Worm (Caenorhabditis elegans) whole organism, early embryonic: ENCODE measurements around the gene F19F10.1.

Experiments
- B0310.2 ChIP-seq: sonication (generic microtip); optimal IDR thresholded peaks from 2 replicates; lab custom pipeline; 2016; ENCODE audit warnings: mild to moderate bottlenecking, missing genetic modification characterization, missing compliant biosample characterization
- F13C5.2 ChIP-seq: sonication (generic microtip); optimal IDR thresholded peaks from 2 replicates; lab custom pipeline; 2017; ENCODE audit warnings: mild to moderate bottlenecking, missing genetic modification characterization, inconsistent platforms, missing compliant biosample characterization
- aly-1 ChIP-seq: sonication (generic microtip); optimal IDR thresholded peaks from 2 replicates; lab custom pipeline; 2016; ENCODE audit warnings: missing genetic modification characterization, missing compliant biosample characterization
- ama-1 ChIP-seq: fragments of 150-350 bp; optimal IDR thresholded peaks from 2 replicates; lab custom pipeline; 2014
- ceh-13 ChIP-seq: fragments of 200-800 bp; sonication (Bioruptor generic); optimal IDR thresholded peaks from 2 replicates; lab custom pipeline; 2018; ENCODE audit warnings: mild to moderate bottlenecking, missing genetic modification characterization, missing compliant biosample characterization
- ceh-36 ChIP-seq: sonication (generic microtip); optimal IDR thresholded peaks from 2 replicates; lab custom pipeline; 2016; ENCODE audit warnings: missing genetic modification characterization, inconsistent platforms, missing compliant biosample characterization
- flt-1 ChIP-seq: fragments of 200-800 bp; sonication (Bioruptor generic); IDR thresholded peaks from 2 replicates; pipeline ENCODE4 v1.3.6; 2022; ENCODE audit warnings: missing genetic modification characterization, missing compliant biosample characterization
- hmbx-1 ChIP-seq: sonication (generic microtip); optimal IDR thresholded peaks from 2 replicates; lab custom pipeline; 2016; ENCODE audit warnings: mild to moderate bottlenecking, missing genetic modification characterization, missing compliant biosample characterization
- hmg-4 ChIP-seq: fragments of 200-800 bp; sonication (Bioruptor generic); optimal IDR thresholded peaks from 2 replicates; lab custom pipeline; 2018; ENCODE audit warnings: mild to moderate bottlenecking, missing genetic modification characterization, missing compliant biosample characterization
- pes-1 ChIP-seq: fragments of 200-800 bp; sonication (Bioruptor generic); IDR thresholded peaks from 2 replicates; pipeline ENCODE4 v1.3.6; 2022; ENCODE audit warnings: missing genetic modification reagents, missing genetic modification characterization, missing compliant biosample characterization
- scrt-1 ChIP-seq: fragments of 200-800 bp; sonication (Bioruptor generic); IDR thresholded peaks from 2 replicates; pipeline ENCODE4 v1.3.6; 2022; ENCODE audit warnings: missing genetic modification characterization, missing compliant biosample characterization
- sea-1 ChIP-seq: fragments of 200-800 bp; sonication (Bioruptor generic); conservative IDR thresholded peaks from 2 replicates; pipeline ENCODE4 v1.3.6; 2022; ENCODE audit warnings: missing genetic modification characterization, missing compliant biosample characterization

ce11 chrV:7514939-7515338 is 48.1 kb upstream of the F19F10.1 start, which contains the start of gene srb-18:
- TF ChIP-seq ama-1 (lab: Kevin White, UChicago) (no peak), sea-1 (GFP tag; lab: Robert Waterston, UW) (no peak), pes-1 (GFP tag; lab: Robert Waterston, UW) (no peak), hmbx-1 (tag; lab: Kevin White, UChicago) (no peak), scrt-1 (GFP tag; lab: Robert Waterston, UW) (no peak), B0310.2 (tag; lab: Kevin White, UChicago) (no peak), aly-1 (tag; lab: Kevin White, UChicago) (no peak), ceh-36 (tag; lab: Kevin White, UChicago) (no peak), ceh-13 (GFP tag; lab: Kevin White, UChicago) (no peak), flt-1 (GFP tag; lab: Robert Waterston, UW) (no peak), F13C5.2 (tag; lab: Kevin White, UChicago) (no peak), hmg-4 (no peak)
